Fruit fly (Drosophila melanogaster) whole organism, embryonic: ENCODE results near the gene hook.

ENCODE experiments used
- Adf1 ChIP-seq: fragments of 200-800 bp; sonication (Bioruptor generic); IDR thresholded peaks from 2 replicates; pipeline ENCODE4 v1.3.6; 2022; ENCODE audit warnings: missing biosample characterization, missing genetic modification characterization
- CG12236 ChIP-seq: fragments of 200-800 bp; sonication (Bioruptor generic); optimal IDR thresholded peaks from 2 replicates; lab custom pipeline; 2016; ENCODE audit warnings: missing biosample characterization, missing genetic modification characterization
- CG12744 ChIP-seq: fragments of 200-800 bp; sonication (Bioruptor generic); optimal IDR thresholded peaks from 2 replicates; lab custom pipeline; 2016; ENCODE audit warnings: missing biosample characterization, missing genetic modification characterization
- CG13287 ChIP-seq: fragments of 200-800 bp; sonication (Bioruptor generic); IDR thresholded peaks from 2 replicates; pipeline ENCODE4 v1.3.6; 2022; ENCODE audit warnings: missing biosample characterization, missing genetic modification characterization; ENCODE audit not compliant: partially characterized antibody
- CG13775 ChIP-seq: fragments of 200-800 bp; sonication (Bioruptor generic); optimal IDR thresholded peaks from 3 replicates; lab custom pipeline; 2017; ENCODE audit warnings: missing biosample characterization, mild to moderate bottlenecking, missing genetic modification characterization
- CG13894 ChIP-seq: fragments of 200-800 bp; sonication (Bioruptor generic); optimal IDR thresholded peaks from 3 replicates; lab custom pipeline; 2018; ENCODE audit warnings: missing biosample characterization, mild to moderate bottlenecking, missing genetic modification characterization, moderate library complexity
- CG14965 ChIP-seq: fragments of 200-800 bp; sonication (Bioruptor generic); optimal IDR thresholded peaks from 2 replicates; lab custom pipeline; 2016; ENCODE audit warnings: missing biosample characterization, missing genetic modification characterization, borderline replicate concordance
- CG1602 ChIP-seq: fragments of 200-800 bp; sonication (Bioruptor generic); optimal IDR thresholded peaks from 3 replicates; lab custom pipeline; 2016; ENCODE audit warnings: missing biosample characterization, missing genetic modification characterization
- CG16779 ChIP-seq: fragments of 200-800 bp; sonication (Bioruptor generic); IDR thresholded peaks from 2 replicates; pipeline ENCODE4 v1.3.6; 2022; ENCODE audit warnings: missing biosample characterization, missing genetic modification characterization
- CG16815 ChIP-seq: fragments of 200-800 bp; sonication (Bioruptor generic); optimal IDR thresholded peaks from 3 replicates; lab custom pipeline; 2017; ENCODE audit warnings: missing biosample characterization, mild to moderate bottlenecking, missing genetic modification characterization
- CG17328 ChIP-seq: fragments of 200-800 bp; sonication (Bioruptor generic); IDR thresholded peaks from 2 replicates; pipeline ENCODE4 v1.3.6; 2022; ENCODE audit warnings: missing biosample characterization, missing genetic modification characterization
- CG18011 ChIP-seq: fragments of 200-800 bp; sonication (Bioruptor generic); optimal IDR thresholded peaks from 2 replicates; lab custom pipeline; 2017; ENCODE audit warnings: missing biosample characterization, missing genetic modification characterization, mild to moderate bottlenecking, moderate library complexity, missing genotype
- CG18599 ChIP-seq: fragments of 200-800 bp; sonication (Bioruptor generic); optimal IDR thresholded peaks from 3 replicates; lab custom pipeline; 2017; ENCODE audit warnings: missing biosample characterization, missing genetic modification characterization, mild to moderate bottlenecking, moderate library complexity, missing genetic modification reagents
- CG2129 ChIP-seq: fragments of 200-800 bp; sonication (Bioruptor generic); IDR thresholded peaks from 2 replicates; pipeline ENCODE4 v1.3.6; 2022; ENCODE audit warnings: missing biosample characterization, missing genetic modification characterization; ENCODE audit not compliant: partially characterized antibody
- CG34422 ChIP-seq: fragments of 200-800 bp; sonication (Bioruptor generic); IDR thresholded peaks from 3 replicates; pipeline ENCODE4 v1.3.6; 2022; ENCODE audit warnings: missing biosample characterization, missing genetic modification characterization
- CG7745 ChIP-seq: fragments of 200-800 bp; sonication (Bioruptor generic); optimal IDR thresholded peaks from 2 replicates; lab custom pipeline; 2018; ENCODE audit warnings: missing biosample characterization, mild to moderate bottlenecking, missing genetic modification characterization, moderate library complexity
- CG8478 ChIP-seq: fragments of >200 bp; optimal IDR thresholded peaks from 2 replicates; lab custom pipeline; 2018
- Dip2 ChIP-seq: fragments of 200-800 bp; sonication (Bioruptor generic); IDR thresholded peaks from 2 replicates; pipeline ENCODE4 v1.3.6; 2022; ENCODE audit warnings: missing biosample characterization, missing genetic modification characterization
- Doc2 ChIP-seq: fragments of 200-800 bp; sonication (Bioruptor generic); IDR thresholded peaks from 2 replicates; pipeline ENCODE4 v1.3.6; 2022; ENCODE audit warnings: missing biosample characterization, missing genetic modification characterization
- Drgx ChIP-seq: fragments of 200-800 bp; sonication (Bioruptor generic); IDR thresholded peaks from 2 replicates; pipeline ENCODE4 v1.3.6; 2022; ENCODE audit warnings: missing biosample characterization, missing genetic modification characterization
- H15 ChIP-seq: fragments of 200-800 bp; sonication (Bioruptor generic); IDR thresholded peaks from 3 replicates; pipeline ENCODE4 v1.3.6; 2022; ENCODE audit warnings: missing biosample characterization, missing genetic modification characterization
- Lim3 ChIP-seq: fragments of 200-800 bp; sonication (Bioruptor generic); IDR thresholded peaks from 2 replicates; pipeline ENCODE4 v1.3.6; 2022; ENCODE audit warnings: missing biosample characterization, missing genetic modification characterization
- Neu2 ChIP-seq: fragments of 200-800 bp; sonication (Bioruptor generic); optimal IDR thresholded peaks from 3 replicates; lab custom pipeline; 2016; ENCODE audit warnings: missing biosample characterization, missing genetic modification characterization, borderline replicate concordance
- NfI ChIP-seq: fragments of 200-800 bp; sonication (Bioruptor generic); optimal IDR thresholded peaks from 3 replicates; lab custom pipeline; 2018; ENCODE audit warnings: missing biosample characterization, mild to moderate bottlenecking, missing genetic modification characterization, moderate library complexity
- Rx ChIP-seq: fragments of 200-800 bp; sonication (Bioruptor generic); IDR thresholded peaks from 2 replicates; pipeline ENCODE4 v1.3.6; 2022; ENCODE audit warnings: missing biosample characterization, missing genetic modification characterization
- Six4 ChIP-seq: fragments of 200-800 bp; sonication (Bioruptor generic); optimal IDR thresholded peaks from 2 replicates; lab custom pipeline; 2016; ENCODE audit warnings: missing biosample characterization, missing genetic modification characterization
- Sox102F ChIP-seq: fragments of 200-800 bp; sonication (Bioruptor generic); optimal IDR thresholded peaks from 2 replicates; lab custom pipeline; 2018; ENCODE audit warnings: missing biosample characterization, mild to moderate bottlenecking, missing genetic modification characterization, moderate library complexity
- Stat92E ChIP-seq, 3 experiments: fragments of >200 bp in 2 of 3; fragments of 200-800 bp in 1 of 3; sonication (Bioruptor generic) in 1 of 3; optimal IDR thresholded peaks; 2 replicates each; lab custom pipeline; 2017 to 2019; ENCODE audit warnings: missing biosample characterization in 3 of 3, missing genetic modification characterization in 3 of 3, mild to moderate bottlenecking in 1 of 3, moderate library complexity in 1 of 3
- Usf ChIP-seq: fragments of 200-800 bp; sonication (Bioruptor generic); optimal IDR thresholded peaks from 2 replicates; lab custom pipeline; 2017; ENCODE audit warnings: missing genotype, missing biosample characterization, missing genetic modification characterization
- bab2 ChIP-seq: fragments of 200-800 bp; sonication (Bioruptor generic); optimal IDR thresholded peaks from 2 replicates; lab custom pipeline; 2016; ENCODE audit warnings: missing biosample characterization, missing genetic modification characterization
- bcd ChIP-seq: fragments of 200-800 bp; sonication (Bioruptor generic); optimal IDR thresholded peaks from 2 replicates; lab custom pipeline; 2017; ENCODE audit warnings: missing biosample characterization, mild to moderate bottlenecking, missing genetic modification characterization
- bigmax ChIP-seq: fragments of 200-800 bp; sonication (Bioruptor generic); optimal IDR thresholded peaks from 2 replicates; lab custom pipeline; 2018; ENCODE audit warnings: missing biosample characterization, mild to moderate bottlenecking, missing genetic modification characterization
- chn ChIP-seq: fragments of 200-800 bp; sonication (Bioruptor generic); optimal IDR thresholded peaks from 2 replicates; lab custom pipeline; 2016; ENCODE audit warnings: missing biosample characterization, missing genetic modification characterization
- fd96Cb ChIP-seq: fragments of 200-800 bp; sonication (Bioruptor generic); optimal IDR thresholded peaks from 2 replicates; lab custom pipeline; 2018; ENCODE audit warnings: missing biosample characterization, mild to moderate bottlenecking, missing genetic modification characterization, moderate library complexity
- fu2 ChIP-seq: fragments of 200-800 bp; sonication (Bioruptor generic); optimal IDR thresholded peaks from 2 replicates; lab custom pipeline; 2016; ENCODE audit warnings: missing biosample characterization, missing genetic modification characterization
- gcm2 ChIP-seq: fragments of 200-800 bp; sonication (Bioruptor generic); optimal IDR thresholded peaks from 2 replicates; lab custom pipeline; 2016; ENCODE audit warnings: missing biosample characterization, missing genetic modification characterization
- gfzf ChIP-seq: fragments of 200-800 bp; sonication (Bioruptor generic); optimal IDR thresholded peaks from 2 replicates; lab custom pipeline; 2016; ENCODE audit warnings: missing biosample characterization, mild to moderate bottlenecking, missing genetic modification characterization, moderate library complexity
- jing ChIP-seq: fragments of 200-800 bp; sonication (Bioruptor generic); optimal IDR thresholded peaks from 2 replicates; lab custom pipeline; 2018; ENCODE audit warnings: missing biosample characterization, mild to moderate bottlenecking, missing genetic modification characterization
- kni ChIP-seq: fragments of 200-800 bp; sonication (Bioruptor generic); optimal IDR thresholded peaks from 3 replicates; lab custom pipeline; 2017; ENCODE audit warnings: mild to moderate bottlenecking, missing biosample characterization, missing genetic modification reagents, missing genetic modification characterization
- nerfin-1 ChIP-seq: fragments of 200-800 bp; sonication (Bioruptor generic); optimal IDR thresholded peaks from 3 replicates; lab custom pipeline; 2019; ENCODE audit warnings: missing biosample characterization, mild to moderate bottlenecking, missing genetic modification characterization, moderate library complexity
- p53 ChIP-seq: fragments of 200-800 bp; sonication (Bioruptor generic); optimal IDR thresholded peaks from 2 replicates; lab custom pipeline; 2016; ENCODE audit warnings: missing biosample characterization, missing genetic modification characterization
- pb ChIP-seq: fragments of 200-800 bp; sonication (Bioruptor generic); optimal IDR thresholded peaks from 3 replicates; lab custom pipeline; 2016; ENCODE audit warnings: missing biosample characterization, missing genetic modification characterization
- pros ChIP-seq: fragments of 200-800 bp; sonication (Bioruptor generic); optimal IDR thresholded peaks from 3 replicates; lab custom pipeline; 2019; ENCODE audit warnings: missing biosample characterization, mild to moderate bottlenecking, missing genetic modification characterization, moderate library complexity
- stc ChIP-seq: fragments of 200-800 bp; sonication (Bioruptor generic); IDR thresholded peaks from 2 replicates; pipeline ENCODE4 v1.3.6; 2022; ENCODE audit warnings: missing biosample characterization, missing genetic modification characterization
- stwl ChIP-seq: fragments of 200-800 bp; sonication (Bioruptor generic); optimal IDR thresholded peaks from 3 replicates; lab custom pipeline; 2018; ENCODE audit warnings: missing biosample characterization, mild to moderate bottlenecking, missing genetic modification characterization, moderate library complexity
- ttk ChIP-seq: fragments of 200-800 bp; sonication (Bioruptor generic); IDR thresholded peaks from 2 replicates; pipeline ENCODE4 v2.1.2; 2022; ENCODE audit warnings: missing biosample characterization, missing genetic modification characterization
- unc-4 ChIP-seq: fragments of 200-800 bp; sonication (Bioruptor generic); IDR thresholded peaks from 2 replicates; pipeline ENCODE4 v1.3.6; 2022; ENCODE audit warnings: missing biosample characterization, missing genetic modification characterization; ENCODE audit not compliant: partially characterized antibody
- vvl ChIP-seq: fragments of 200-800 bp; sonication (Bioruptor generic); IDR thresholded peaks from 2 replicates; pipeline ENCODE4 v1.3.6; 2022; ENCODE audit warnings: missing biosample characterization, missing genetic modification characterization
- zen2 ChIP-seq: fragments of 200-800 bp; sonication (Bioruptor generic); IDR thresholded peaks from 3 replicates; pipeline ENCODE4 v1.3.6; 2022; ENCODE audit warnings: missing biosample characterization, missing genetic modification characterization; ENCODE audit not compliant: partially characterized antibody
- zf30C ChIP-seq: fragments of 200-800 bp; sonication (Bioruptor generic); optimal IDR thresholded peaks from 3 replicates; lab custom pipeline; 2018; ENCODE audit warnings: missing biosample characterization, mild to moderate bottlenecking, missing genetic modification characterization

Gene hook

DNA sequence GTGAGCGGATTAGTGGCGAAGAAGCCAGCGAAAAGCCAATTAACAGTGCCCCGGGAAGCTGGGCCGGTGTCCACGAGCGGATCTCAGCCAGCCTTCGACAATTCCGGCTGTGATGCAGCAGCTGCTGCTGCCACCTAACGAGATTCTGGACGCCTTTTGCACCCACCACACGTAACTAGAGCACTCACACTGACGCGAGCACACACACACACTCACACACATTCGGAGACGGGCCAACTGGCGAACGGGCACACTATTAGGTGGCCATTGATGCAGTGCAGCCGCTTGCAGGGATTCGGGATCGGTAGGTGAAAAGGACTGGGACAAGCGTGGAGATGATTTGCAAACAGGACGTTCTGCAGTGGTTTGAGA is 21.2 kb upstream of the hook start (continued):
- 0 out of 3 replicates have a peak, but pooled peaks have one; percentile 30 for TF ChIP-seq CG34422 (GFP tag; lab: Robert Waterston, UW)
- TF ChIP-seq kni (GFP tag; lab: Kevin White, UChicago), result peak; percentile 80
- TF ChIP-seq NfI (GFP tag; lab: Kevin White, UChicago), result no peak
- TF ChIP-seq Drgx (GFP tag; lab: Robert Waterston, UW), result no peak
- no peak for TF ChIP-seq CG2129
- TF ChIP-seq fu2 (GFP tag; lab: Kevin White, UChicago), result no peak
- no peak for TF ChIP-seq CG18011 (GFP tag; lab: Kevin White, UChicago)
- TF ChIP-seq CG13894 (tag; lab: Kevin White, UChicago), result no peak
- TF ChIP-seq chn (GFP tag; lab: Kevin White, UChicago), result no peak
- TF ChIP-seq Six4, result no peak
- no peak for TF ChIP-seq Dip2
- TF ChIP-seq jing (GFP tag; lab: Kevin White, UChicago), result no peak
- TF ChIP-seq CG8478 (lab: Kevin White, UChicago), result peak; percentile 52
- no peak for TF ChIP-seq p53 (GFP tag; lab: Kevin White, UChicago)
- no peak for TF ChIP-seq fd96Cb (tag; lab: Kevin White, UChicago)
- no peak for TF ChIP-seq gfzf (GFP tag; lab: Kevin White, UChicago)
- 0 out of 2 replicates have a peak, but pooled peaks have one; percentile 5 for TF ChIP-seq Lim3
- TF ChIP-seq Adf1 (GFP tag; lab: Robert Waterston, UW), result 0 out of 2 replicates have a peak, but pooled peaks have one; percentile 29
- TF ChIP-seq Sox102F (GFP tag; lab: Kevin White, UChicago), result no peak
- TF ChIP-seq Usf (GFP tag; lab: Kevin White, UChicago), result no peak
- TF ChIP-seq Doc2 (GFP tag; lab: Robert Waterston, UW), result no peak
- TF ChIP-seq nerfin-1 (tag; lab: Kevin White, UChicago), result no peak
- no peak for TF ChIP-seq stwl (tag; lab: Kevin White, UChicago)
- TF ChIP-seq Rx (GFP tag; lab: Robert Waterston, UW), result no peak
- TF ChIP-seq Stat92E (GFP tag; optimal IDR thresholded peaks at IDR 0.05; lab: Kevin White, UChicago), result no peak
- TF ChIP-seq, all 482 proteins: peak for 9

DNA sequence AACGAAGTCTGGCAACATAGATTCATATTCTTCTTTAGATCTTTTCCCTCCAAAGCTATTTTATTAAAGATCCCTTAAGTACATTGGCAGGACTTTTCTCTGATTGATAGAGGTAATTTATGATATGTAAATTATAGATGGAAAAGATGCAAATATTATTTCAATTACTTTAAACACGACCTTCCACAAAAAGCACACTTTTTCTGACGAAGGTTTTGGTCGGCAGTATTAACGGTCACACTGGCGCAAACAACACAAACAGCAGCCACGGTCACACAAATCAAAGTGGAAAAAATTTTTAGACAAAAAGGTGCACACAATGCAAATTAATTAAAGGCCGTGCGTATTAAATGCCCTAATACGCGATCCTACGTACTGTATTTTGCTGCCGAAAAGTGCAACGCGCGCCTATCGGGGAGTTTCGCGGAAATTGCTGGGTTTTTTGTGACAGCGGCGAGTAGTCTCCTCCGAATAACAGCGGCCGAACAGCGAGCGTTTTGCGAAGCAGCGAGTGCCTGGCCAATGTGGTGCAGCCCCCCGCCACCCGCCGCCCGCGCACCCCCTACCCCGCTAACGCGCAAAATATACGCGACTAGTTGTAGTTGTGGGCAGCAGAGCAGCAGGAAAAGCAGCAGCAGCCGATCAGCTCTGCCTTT is 20.7 kb upstream of the hook start, which contains the start of gene CG10492:
TSS of gene CG10492 (plus strand) at position 219 of the 656 bp plus-strand sequence.
- no peak for TF ChIP-seq Neu2
- TF ChIP-seq CG16815 (GFP tag; lab: Kevin White, UChicago), result no peak
- no peak for TF ChIP-seq CG17328 (GFP tag; lab: Robert Waterston, UW)
- TF ChIP-seq vvl (GFP tag; lab: Robert Waterston, UW), result no peak
- peak; percentile 54 for TF ChIP-seq CG13287
- no peak for TF ChIP-seq H15 (GFP tag; lab: Robert Waterston, UW)
- TF ChIP-seq pros (GFP tag; lab: Kevin White, UChicago), result no peak
- no peak for TF ChIP-seq CG7745 (tag; lab: Kevin White, UChicago)
- no peak for TF ChIP-seq CG12744 (GFP tag; lab: Kevin White, UChicago)
- TF ChIP-seq zf30C (GFP tag; lab: Kevin White, UChicago), result no peak
- no peak for TF ChIP-seq CG1602
- no peak for TF ChIP-seq gcm2 (GFP tag; lab: Kevin White, UChicago)
- TF ChIP-seq zen2 (GFP tag; lab: Robert Waterston, UW), result no peak
- TF ChIP-seq bcd (GFP tag; lab: Kevin White, UChicago), result no peak
- TF ChIP-seq ttk, result no peak
- TF ChIP-seq pb, result no peak
- no peak for TF ChIP-seq unc-4
- no peak for TF ChIP-seq CG14965 (GFP tag; lab: Kevin White, UChicago)
- TF ChIP-seq bigmax, result no peak
- no peak for TF ChIP-seq CG13775 (GFP tag; lab: Kevin White, UChicago)
- no peak for TF ChIP-seq stc (GFP tag; lab: Robert Waterston, UW)
- TF ChIP-seq CG18599 (GFP tag; lab: Kevin White, UChicago), result no peak
- TF ChIP-seq bab2 (GFP tag; lab: Kevin White, UChicago), result no peak
- TF ChIP-seq CG16779, result no peak
- no peak for TF ChIP-seq CG12236 (GFP tag; lab: Kevin White, UChicago)
